Fruit fly (Drosophila melanogaster): Measurements from ENCODE around the gene Pkcdelta.

The Pkcdelta gene

DNA sequence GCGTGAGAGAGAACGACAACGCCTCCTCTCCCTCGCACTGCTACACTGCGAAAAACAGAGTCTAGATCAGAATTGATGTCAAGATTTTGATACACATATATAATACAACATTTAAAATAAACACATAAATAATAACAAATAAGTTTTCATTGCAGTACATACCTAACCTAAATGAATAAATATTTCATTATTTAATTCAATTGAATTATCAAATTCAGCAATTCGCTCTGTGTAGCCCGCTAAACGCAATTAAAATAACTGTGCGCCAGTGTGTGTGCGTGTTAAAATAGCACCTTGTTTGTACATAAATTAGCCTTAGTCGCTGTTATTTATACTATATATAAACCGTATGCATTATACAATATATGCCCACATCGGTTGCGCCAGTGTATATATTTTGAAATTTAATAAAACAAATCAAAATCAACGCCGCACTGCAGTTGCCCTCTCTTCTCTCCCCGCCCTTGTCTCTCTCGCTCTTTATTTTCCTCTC is 40.3 kb downstream of the Pkcdelta start (continued):
- TF ChIP-seq CG8388 (GFP tag; optimal IDR thresholded peaks at IDR 0.05): peak; percentile 89
- peak; percentile 93 for TF ChIP-seq CG17328 (GFP tag; IDR thresholded peaks at IDR 0.05)
- TF ChIP-seq pb (GFP tag; optimal IDR thresholded peaks at IDR 0.05): no peak
- peak; percentile 97 for TF ChIP-seq CoRest (tag; optimal IDR thresholded peaks at IDR 0.05)
- TF ChIP-seq Adf1 (GFP tag; IDR thresholded peaks at IDR 0.05): peak; percentile 75
- TF ChIP-seq eyg (GFP tag; optimal IDR thresholded peaks at IDR 0.05): no peak
- peak; percentile 97 for TF ChIP-seq CG12659 (GFP tag; optimal IDR thresholded peaks at IDR 0.05)
- peak; percentile 98 for TF ChIP-seq CG2678 (tag; optimal IDR thresholded peaks at IDR 0.05)
- TF ChIP-seq CG8359 (GFP tag; optimal IDR thresholded peaks at IDR 0.05; ENCODE audit: borderline replicate concordance): peak; percentile 82
- TF ChIP-seq Neu2 (GFP tag; optimal IDR thresholded peaks at IDR 0.05; ENCODE audit: borderline replicate concordance): no peak
- peak; percentile 85 for TF ChIP-seq salm (tag; optimal IDR thresholded peaks at IDR 0.05)
- TF ChIP-seq zen (tag; optimal IDR thresholded peaks at IDR 0.05): peak; percentile 90
- TF ChIP-seq Sox100B (GFP tag; optimal IDR thresholded peaks at IDR 0.05): peak; percentile 95
- TF ChIP-seq CG18011 (GFP tag; optimal IDR thresholded peaks at IDR 0.05): peak; percentile 76
- TF ChIP-seq CG12219 (GFP tag; optimal IDR thresholded peaks at IDR 0.05): peak; percentile 90
- TF ChIP-seq PHDP (tag; optimal IDR thresholded peaks at IDR 0.05): peak; percentile 96
- peak; percentile 87 for TF ChIP-seq onecut (GFP tag; IDR thresholded peaks at IDR 0.05)
- peak; percentile 87 for TF ChIP-seq CG17912 (GFP tag; optimal IDR thresholded peaks at IDR 0.05)
- TF ChIP-seq CG10959 (GFP tag; IDR thresholded peaks at IDR 0.05): peak; percentile 82
- TF ChIP-seq CTCF (GFP tag; optimal IDR thresholded peaks at IDR 0.05): peak; percentile 56
- peak in 1 of 2 experiments; percentile 62 for TF ChIP-seq insv (GFP tag; optimal IDR thresholded peaks at IDR 0.05)
- peak; percentile 89 for TF ChIP-seq Ssrp (tag; optimal IDR thresholded peaks at IDR 0.05)
- peak; percentile 96 for TF ChIP-seq Ptx1 (GFP tag; IDR thresholded peaks at IDR 0.05)
- TF ChIP-seq CG31365 (tag; optimal IDR thresholded peaks at IDR 0.05): peak; percentile 68
- TF ChIP-seq Atf-2 (GFP tag; optimal IDR thresholded peaks at IDR 0.05): peak; percentile 36
- no peak for TF ChIP-seq sna (GFP tag; IDR thresholded peaks at IDR 0.05; ENCODE audit: partially characterized antibody)
- TF ChIP-seq gem (tag; optimal IDR thresholded peaks at IDR 0.05): peak; percentile 97
- no peak for TF ChIP-seq ERR (GFP tag; optimal IDR thresholded peaks at IDR 0.05)
- peak; percentile 16 for TF ChIP-seq pzg (GFP tag; optimal IDR thresholded peaks at IDR 0.05)
- peak; percentile 78 for TF ChIP-seq mam (GFP tag; optimal IDR thresholded peaks at IDR 0.05)
- peak; percentile 37 for TF ChIP-seq disco-r (GFP tag; optimal IDR thresholded peaks at IDR 0.05)
- TF ChIP-seq hkb (optimal IDR thresholded peaks at IDR 0.05): no peak
- peak; percentile 96 for TF ChIP-seq hkb (GFP tag; IDR thresholded peaks at IDR 0.05)
- TF ChIP-seq CG7839 (tag; optimal IDR thresholded peaks at IDR 0.05): peak; percentile 98
- peak; percentile 96 for TF ChIP-seq CG34422 (GFP tag; IDR thresholded peaks at IDR 0.05)
- peak; percentile 68 for TF ChIP-seq HLH54F (GFP tag; optimal IDR thresholded peaks at IDR 0.05)
- TF ChIP-seq HLHmδ (GFP tag; optimal IDR thresholded peaks at IDR 0.05): no peak
- TF ChIP-seq hb (GFP tag; IDR thresholded peaks at IDR 0.05; ENCODE audit: partially characterized antibody): no peak
- peak; percentile 91 for TF ChIP-seq CrebB (tag; optimal IDR thresholded peaks at IDR 0.05)
- TF ChIP-seq Fer1 (GFP tag; optimal IDR thresholded peaks at IDR 0.05): peak; percentile 96
- peak; percentile 85 for TF ChIP-seq Rx (GFP tag; IDR thresholded peaks at IDR 0.05)
- peak; percentile 95 for TF ChIP-seq Ets65A (GFP tag)
- TF ChIP-seq CkIIα-i1 (GFP tag; IDR thresholded peaks at IDR 0.05): peak; percentile 68; the same call in 1 of the 2 replicates
- TF ChIP-seq CG17612 (GFP tag; IDR thresholded peaks at IDR 0.05): peak; percentile 88
- TF ChIP-seq prd (optimal IDR thresholded peaks at IDR 0.05): no peak
- TF ChIP-seq prd (GFP tag; IDR thresholded peaks at IDR 0.05): peak; percentile 96
- TF ChIP-seq CG11723 (GFP tag; optimal IDR thresholded peaks at IDR 0.05): peak; percentile 85
- TF ChIP-seq dmrt11E (tag; optimal IDR thresholded peaks at IDR 0.05): peak; percentile 74
- peak; percentile 60 for TF ChIP-seq psq (GFP tag; optimal IDR thresholded peaks at IDR 0.05)
- TF ChIP-seq repo (GFP tag; optimal IDR thresholded peaks at IDR 0.05): no peak
- TF ChIP-seq CG2875 (GFP tag; optimal IDR thresholded peaks at IDR 0.05): peak; percentile 84
